Worm (Caenorhabditis elegans): ENCODE results near the gene sams-1.

Gene sams-1

ce11 chrX:11934933-11935332, 30.8 kb upstream of the sams-1 start:
- TF ChIP-seq cog-1 (tag; optimal IDR thresholded peaks at IDR 0.05): peak; percentile 69
- peak; percentile 63; the same call in 1 of the 2 replicates for TF ChIP-seq T22C8.4 (GFP tag; IDR thresholded peaks at IDR 0.05)
- TF ChIP-seq ztf-29 (GFP tag; IDR thresholded peaks at IDR 0.05): 0 out of 2 replicates have a peak, but pooled peaks have one; percentile 58
- TF ChIP-seq med-1 (GFP tag; optimal IDR thresholded peaks at IDR 0.05; ENCODE audit: insufficient read depth): peak; percentile 41
- peak; percentile 85 for TF ChIP-seq ztf-23 (GFP tag; IDR thresholded peaks at IDR 0.05)
- TF ChIP-seq ref-1 (GFP tag; conservative IDR thresholded peaks at IDR 0.05): peak; percentile 72
- peak; percentile 79 for TF ChIP-seq klf-2 (GFP tag; conservative IDR thresholded peaks at IDR 0.05)
- peak; percentile 90 for TF ChIP-seq tab-1 (GFP tag; IDR thresholded peaks at IDR 0.05)
- TF ChIP-seq flt-1 (GFP tag; IDR thresholded peaks at IDR 0.05): peak; percentile 92

ce11 chrX:11937343-11937935, 28.3 kb upstream of the sams-1 start:
- TF ChIP-seq tab-1 (GFP tag; IDR thresholded peaks at IDR 0.05) (peak; percentile 74; the same call in 1 of the 2 replicates), flt-1 (GFP tag; IDR thresholded peaks at IDR 0.05) (peak; percentile 90), ztf-23 (GFP tag; IDR thresholded peaks at IDR 0.05) (peak; percentile 86), ztf-29 (GFP tag; IDR thresholded peaks at IDR 0.05) (no peak), med-1 (GFP tag; optimal IDR thresholded peaks at IDR 0.05; ENCODE audit: insufficient read depth) (peak; percentile 64), klf-2 (GFP tag; conservative IDR thresholded peaks at IDR 0.05) (peak; percentile 67), cog-1 (tag; optimal IDR thresholded peaks at IDR 0.05) (peak; percentile 95), ref-1 (GFP tag; conservative IDR thresholded peaks at IDR 0.05) (peak; percentile 48), T22C8.4 (GFP tag; IDR thresholded peaks at IDR 0.05) (peak; percentile 100)

ce11 chrX:11938826-11939225, 26.9 kb upstream of the sams-1 start, which contains the start of gene F55G7.5:
F55G7.5 (minus strand) TSS chrX:11938926.
- no peak for TF ChIP-seq cog-1 (tag; optimal IDR thresholded peaks at IDR 0.05)
- no peak for TF ChIP-seq klf-2 (GFP tag; conservative IDR thresholded peaks at IDR 0.05)
- no peak for TF ChIP-seq tab-1 (GFP tag; IDR thresholded peaks at IDR 0.05)
- no peak for TF ChIP-seq flt-1 (GFP tag; IDR thresholded peaks at IDR 0.05)
- TF ChIP-seq ref-1 (GFP tag; conservative IDR thresholded peaks at IDR 0.05): no peak
- no peak for TF ChIP-seq T22C8.4 (GFP tag; IDR thresholded peaks at IDR 0.05)
- no peak for TF ChIP-seq ztf-29 (GFP tag; IDR thresholded peaks at IDR 0.05)
- TF ChIP-seq ztf-23 (GFP tag; IDR thresholded peaks at IDR 0.05): no peak
- TF ChIP-seq med-1 (GFP tag; optimal IDR thresholded peaks at IDR 0.05; ENCODE audit: insufficient read depth): no peak

ce11 chrX:11941951-11942350, 23.8 kb upstream of the sams-1 start, which contains the start of gene F55G7.3:
F55G7.3 (minus strand) TSS chrX:11942051.
- TF ChIP-seq ztf-23 (GFP tag; IDR thresholded peaks at IDR 0.05): no peak
- no peak for TF ChIP-seq cog-1 (tag; optimal IDR thresholded peaks at IDR 0.05)
- no peak for TF ChIP-seq ztf-29 (GFP tag; IDR thresholded peaks at IDR 0.05)
- TF ChIP-seq klf-2 (GFP tag; conservative IDR thresholded peaks at IDR 0.05): no peak

- TF ChIP-seq T22C8.4 (GFP tag; IDR thresholded peaks at IDR 0.05) (peak; percentile 78), cog-1 (tag; optimal IDR thresholded peaks at IDR 0.05) (peak; percentile 32), ref-1 (GFP tag; conservative IDR thresholded peaks at IDR 0.05) (no peak), flt-1 (GFP tag; IDR thresholded peaks at IDR 0.05) (no peak)
These were observed 18.8 kb upstream of the sams-1 start, which contains the start of gene nfya-1 for ce11 chrX:11946788-11947463. nfya-1 (minus strand) TSS chrX:11946838.

- no peak for TF ChIP-seq ztf-29 (GFP tag; IDR thresholded peaks at IDR 0.05)
- no peak for TF ChIP-seq ztf-23 (GFP tag; IDR thresholded peaks at IDR 0.05)
These were observed 17.4 kb upstream of the sams-1 start, which contains the start of gene lsd-1 for ce11 chrX:11948184-11948894. lsd-1 (plus strand) TSS chrX:11948844.

- TF ChIP-seq tab-1 (GFP tag; IDR thresholded peaks at IDR 0.05): no peak
- TF ChIP-seq flt-1 (GFP tag; IDR thresholded peaks at IDR 0.05): no peak
- TF ChIP-seq med-1 (GFP tag; optimal IDR thresholded peaks at IDR 0.05; ENCODE audit: insufficient read depth): no peak
- no peak for TF ChIP-seq ztf-29 (GFP tag; IDR thresholded peaks at IDR 0.05)
- TF ChIP-seq ref-1 (GFP tag; conservative IDR thresholded peaks at IDR 0.05): no peak
- TF ChIP-seq klf-2 (GFP tag; conservative IDR thresholded peaks at IDR 0.05): no peak
- no peak for TF ChIP-seq cog-1 (tag; optimal IDR thresholded peaks at IDR 0.05)
- no peak for TF ChIP-seq ztf-23 (GFP tag; IDR thresholded peaks at IDR 0.05)
- no peak for TF ChIP-seq T22C8.4 (GFP tag; IDR thresholded peaks at IDR 0.05)
These were observed 13.6 kb upstream of the sams-1 start for ce11 chrX:11952129-11952528.

- TF ChIP-seq klf-2 (GFP tag; conservative IDR thresholded peaks at IDR 0.05) (no peak), cog-1 (tag; optimal IDR thresholded peaks at IDR 0.05) (no peak), med-1 (GFP tag; optimal IDR thresholded peaks at IDR 0.05; ENCODE audit: insufficient read depth) (no peak), ztf-23 (GFP tag; IDR thresholded peaks at IDR 0.05) (no peak), tab-1 (GFP tag; IDR thresholded peaks at IDR 0.05) (no peak)
These were observed 12.5 kb upstream of the sams-1 start, which contains the start of gene T08D10.4 for ce11 chrX:11953229-11953628. T08D10.4 (minus strand) TSS chrX:11953329.

- no peak for TF ChIP-seq tab-1 (GFP tag; IDR thresholded peaks at IDR 0.05)
- no peak for TF ChIP-seq ref-1 (GFP tag; conservative IDR thresholded peaks at IDR 0.05)
- TF ChIP-seq flt-1 (GFP tag; IDR thresholded peaks at IDR 0.05): no peak
These were observed 10.6 kb upstream of the sams-1 start, which contains the start of gene T08D10.3 for ce11 chrX:11955125-11955524. T08D10.3 (plus strand) TSS chrX:11955425.

All from whole organism, midembryonic.